Fruit fly (Drosophila melanogaster) whole organism, prepupa: ENCODE results near the gene Rpt6.

Source experiments
- CG10631 ChIP-seq: fragments of 200-800 bp; sonication (Bioruptor generic); optimal IDR thresholded peaks from 2 replicates; lab custom pipeline; 2016; ENCODE audit warnings: missing biosample characterization, missing genetic modification characterization
- CG11294 ChIP-seq: fragments of 200-800 bp; sonication (Bioruptor generic); IDR thresholded peaks from 2 replicates; pipeline ENCODE4 v1.3.6; 2022; ENCODE audit warnings: missing biosample characterization, missing genetic modification characterization
- CG11762 ChIP-seq: fragments of 200-800 bp; sonication (Bioruptor generic); optimal IDR thresholded peaks from 3 replicates; lab custom pipeline; 2016; ENCODE audit warnings: missing biosample characterization, missing genetic modification characterization; ENCODE audit not compliant: insufficient read depth
- CG11902 ChIP-seq: fragments of 200-800 bp; sonication (Bioruptor generic); optimal IDR thresholded peaks from 3 replicates; lab custom pipeline; 2016; ENCODE audit warnings: missing biosample characterization, missing genetic modification characterization
- CG15336 ChIP-seq: fragments of 200-800 bp; sonication (Bioruptor generic); IDR thresholded peaks from 2 replicates; pipeline ENCODE4 v1.3.6; 2022; ENCODE audit warnings: missing biosample characterization, missing genetic modification characterization
- CG1621 ChIP-seq: fragments of 200-800 bp; sonication (Bioruptor generic); optimal IDR thresholded peaks from 3 replicates; lab custom pipeline; 2018; ENCODE audit warnings: missing biosample characterization, mild to moderate bottlenecking, missing genetic modification characterization
- CG16779 ChIP-seq: fragments of 200-800 bp; sonication (Bioruptor generic); optimal IDR thresholded peaks from 3 replicates; lab custom pipeline; 2017; ENCODE audit warnings: missing biosample characterization, mild to moderate bottlenecking, missing genetic modification characterization
- CG31627 ChIP-seq: fragments of 200-800 bp; sonication (Bioruptor generic); optimal IDR thresholded peaks from 3 replicates; lab custom pipeline; 2016; ENCODE audit warnings: missing biosample characterization, missing genetic modification characterization
- CG32006 ChIP-seq: fragments of 200-800 bp; sonication (Bioruptor generic); optimal IDR thresholded peaks from 3 replicates; lab custom pipeline; 2017; ENCODE audit warnings: missing biosample characterization, mild to moderate bottlenecking, missing genetic modification characterization
- CG34406 ChIP-seq: fragments of 200-800 bp; sonication (Bioruptor generic); optimal IDR thresholded peaks from 3 replicates; lab custom pipeline; 2016; ENCODE audit warnings: missing biosample characterization, missing genetic modification characterization
- CG3919 ChIP-seq: fragments of 200-800 bp; sonication (Bioruptor generic); optimal IDR thresholded peaks from 3 replicates; lab custom pipeline; 2016; ENCODE audit warnings: missing biosample characterization, missing genetic modification characterization
- CG4318 ChIP-seq: fragments of 200-800 bp; sonication (Bioruptor generic); optimal IDR thresholded peaks from 3 replicates; lab custom pipeline; 2017; ENCODE audit warnings: missing biosample characterization, mild to moderate bottlenecking, missing genetic modification characterization
- CG6163 ChIP-seq: fragments of 200-800 bp; sonication (Bioruptor generic); IDR thresholded peaks from 3 replicates; pipeline ENCODE4 v1.3.6; 2022; ENCODE audit warnings: missing biosample characterization, missing genetic modification characterization
- CG6276 ChIP-seq: fragments of 200-800 bp; sonication (Bioruptor generic); optimal IDR thresholded peaks from 2 replicates; lab custom pipeline; 2017; ENCODE audit warnings: missing biosample characterization, mild to moderate bottlenecking, missing genetic modification characterization
- CG6792 ChIP-seq: fragments of 200-800 bp; sonication (Bioruptor generic); optimal IDR thresholded peaks from 3 replicates; lab custom pipeline; 2016; ENCODE audit warnings: missing biosample characterization, missing genetic modification characterization
- CG6808 ChIP-seq: fragments of 200-800 bp; sonication (Bioruptor generic); optimal IDR thresholded peaks from 3 replicates; lab custom pipeline; 2017; ENCODE audit warnings: missing biosample characterization, missing genetic modification characterization, mild to moderate bottlenecking, moderate library complexity, missing genetic modification reagents
- CG7368 ChIP-seq: fragments of 200-800 bp; sonication (Bioruptor generic); optimal IDR thresholded peaks from 3 replicates; lab custom pipeline; 2016; ENCODE audit warnings: missing biosample characterization, missing genetic modification characterization
- CG8119 ChIP-seq: fragments of 200-800 bp; sonication (Bioruptor generic); IDR thresholded peaks from 3 replicates; pipeline ENCODE4 v1.3.6; 2022; ENCODE audit warnings: missing biosample characterization, missing genetic modification characterization
- CG8319 ChIP-seq: fragments of 200-800 bp; sonication (Bioruptor generic); optimal IDR thresholded peaks from 3 replicates; lab custom pipeline; 2016; ENCODE audit warnings: missing biosample characterization, missing genetic modification characterization
- CG9139 ChIP-seq: fragments of 200-800 bp; sonication (Bioruptor generic); optimal IDR thresholded peaks from 3 replicates; lab custom pipeline; 2017; ENCODE audit warnings: missing biosample characterization, mild to moderate bottlenecking, missing genetic modification characterization
- Eip75B ChIP-seq: fragments of 200-800 bp; sonication (Bioruptor generic); optimal IDR thresholded peaks from 3 replicates; lab custom pipeline; 2016; ENCODE audit warnings: missing biosample characterization, missing genetic modification characterization
- Eip78C ChIP-seq: fragments of 200-800 bp; sonication (Bioruptor generic); peaks from one replicate; lab custom pipeline; 2016; ENCODE audit warnings: missing biosample characterization, missing genetic modification characterization
- Eip93F ChIP-seq: fragments of 200-800 bp; sonication (Bioruptor generic); optimal IDR thresholded peaks from 2 replicates; lab custom pipeline; 2016; ENCODE audit warnings: missing biosample characterization, mild to moderate bottlenecking, missing genetic modification characterization
- Hr39 ChIP-seq: fragments of 200-800 bp; sonication (Bioruptor generic); optimal IDR thresholded peaks from 2 replicates; lab custom pipeline; 2016; ENCODE audit warnings: missing biosample characterization, missing genetic modification characterization
- Hr4 ChIP-seq: fragments of 200-800 bp; sonication (Bioruptor generic); optimal IDR thresholded peaks from 3 replicates; lab custom pipeline; 2016; ENCODE audit warnings: missing biosample characterization, missing genetic modification characterization
- Lpt ChIP-seq: fragments of 200-800 bp; sonication (Bioruptor generic); optimal IDR thresholded peaks from 3 replicates; lab custom pipeline; 2016; ENCODE audit warnings: missing biosample characterization, missing genetic modification characterization
- Met ChIP-seq: fragments of 200-800 bp; sonication (Bioruptor generic); optimal IDR thresholded peaks from 3 replicates; lab custom pipeline; 2016; ENCODE audit warnings: missing biosample characterization, missing genetic modification characterization
- Sox102F ChIP-seq: fragments of 200-800 bp; sonication (Bioruptor generic); optimal IDR thresholded peaks from 2 replicates; lab custom pipeline; 2016; ENCODE audit warnings: missing biosample characterization, mild to moderate bottlenecking, missing genetic modification characterization
- achi ChIP-seq: fragments of 200-800 bp; sonication (Bioruptor generic); optimal IDR thresholded peaks from 3 replicates; lab custom pipeline; 2016; ENCODE audit warnings: missing biosample characterization, missing genetic modification characterization
- acj6 ChIP-seq: fragments of 200-800 bp; sonication (Bioruptor generic); optimal IDR thresholded peaks from 3 replicates; lab custom pipeline; 2016; ENCODE audit warnings: missing biosample characterization, missing genetic modification characterization
- cyc ChIP-seq: fragments of 200-800 bp; sonication (Bioruptor generic); optimal IDR thresholded peaks from 3 replicates; lab custom pipeline; 2016; ENCODE audit warnings: missing biosample characterization, missing genetic modification characterization
- dsx ChIP-seq: fragments of 200-800 bp; optimal IDR thresholded peaks from 3 replicates; lab custom pipeline; 2019; ENCODE audit warnings: missing biosample characterization, mild to moderate bottlenecking, missing genetic modification characterization, moderate library complexity; ENCODE audit not compliant: poor library complexity, severe bottlenecking
- eg ChIP-seq: fragments of 200-800 bp; sonication (Bioruptor generic); IDR thresholded peaks from 3 replicates; pipeline ENCODE4 v1.3.6; 2022; ENCODE audit warnings: missing biosample characterization, missing genetic modification characterization
- esn ChIP-seq: fragments of 200-800 bp; sonication (Bioruptor generic); optimal IDR thresholded peaks from 2 replicates; lab custom pipeline; 2016; ENCODE audit warnings: missing biosample characterization, mild to moderate bottlenecking, missing genetic modification characterization, moderate library complexity
- fd59A ChIP-seq: fragments of 200-800 bp; sonication (Bioruptor generic); optimal IDR thresholded peaks from 2 replicates; lab custom pipeline; 2017; ENCODE audit warnings: missing biosample characterization, mild to moderate bottlenecking, missing genetic modification characterization, missing genetic modification reagents
- fd85E ChIP-seq: fragments of 200-800 bp; sonication (Bioruptor generic); optimal IDR thresholded peaks from 3 replicates; lab custom pipeline; 2016; ENCODE audit warnings: missing biosample characterization, missing genetic modification characterization
- fkh ChIP-seq: fragments of 200-800 bp; sonication (Bioruptor generic); optimal IDR thresholded peaks from 3 replicates; lab custom pipeline; 2017; ENCODE audit warnings: missing biosample characterization, mild to moderate bottlenecking, missing genetic modification characterization, moderate library complexity
- lz ChIP-seq: fragments of 200-800 bp; sonication (Bioruptor generic); optimal IDR thresholded peaks from 3 replicates; lab custom pipeline; 2016; ENCODE audit warnings: missing biosample characterization, missing genetic modification characterization
- pdm3 ChIP-seq: fragments of 200-800 bp; sonication (Bioruptor generic); optimal IDR thresholded peaks from 3 replicates; lab custom pipeline; 2016; ENCODE audit warnings: missing biosample characterization, missing genetic modification characterization
- ss ChIP-seq, 2 experiments: fragments of 200-800 bp; sonication (Bioruptor generic); optimal IDR thresholded peaks; 2 replicates in 1 of 2; 3 replicates in 1 of 2; lab custom pipeline; 2017 to 2018; ENCODE audit warnings: mild to moderate bottlenecking in 2 of 2, missing biosample characterization in 2 of 2, missing genetic modification characterization in 2 of 2, moderate library complexity in 1 of 2
- svp ChIP-seq: fragments of 200-800 bp; sonication (Bioruptor generic); peaks from one replicate; lab custom pipeline; 2016; ENCODE audit warnings: missing biosample characterization, missing genetic modification characterization
- topi ChIP-seq: fragments of 200-800 bp; sonication (Bioruptor generic); optimal IDR thresholded peaks from 3 replicates; lab custom pipeline; 2016; ENCODE audit warnings: missing biosample characterization, missing genetic modification characterization
- vri ChIP-seq: fragments of 200-800 bp; sonication (Bioruptor generic); optimal IDR thresholded peaks from 3 replicates; lab custom pipeline; 2016; ENCODE audit warnings: missing biosample characterization, mild to moderate bottlenecking, missing genetic modification characterization

The Rpt6 gene

DNA sequence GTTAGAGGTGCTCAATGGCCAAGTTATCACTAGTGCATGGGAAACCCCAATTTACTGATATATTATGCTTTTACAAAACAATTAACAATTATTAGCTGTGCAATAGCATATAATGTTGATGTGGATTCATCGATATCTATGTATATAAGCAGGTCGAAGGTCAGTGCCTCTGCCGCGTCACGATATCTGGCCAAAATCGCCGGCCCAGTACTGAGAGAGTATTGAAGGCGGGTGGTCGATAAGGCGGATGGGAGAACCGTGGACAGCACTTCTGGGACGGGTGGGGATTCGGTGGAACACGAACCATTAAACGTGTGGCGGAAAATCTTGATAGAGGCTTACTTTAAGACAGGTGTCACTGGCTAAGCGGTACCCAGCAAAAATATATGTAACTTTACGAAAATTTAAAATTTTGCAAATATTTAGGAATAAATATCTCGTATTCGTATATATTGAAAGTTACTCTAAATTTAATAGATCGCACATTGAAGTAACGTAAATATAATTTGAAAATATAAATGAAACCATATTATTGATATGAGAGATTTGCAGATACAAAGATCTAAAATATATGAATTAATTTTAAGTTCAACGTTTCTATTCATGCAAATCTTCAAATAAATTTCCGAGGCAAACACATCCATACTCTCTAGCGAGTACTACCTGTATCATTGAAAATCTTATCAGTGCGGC lies 6.6 kb downstream of the Rpt6 start (continued):
- TF ChIP-seq CG8119 (GFP tag; lab: Robert Waterston, UW): no peak
- TF ChIP-seq CG4318 (GFP tag; lab: Kevin White, UChicago): no peak
- TF ChIP-seq acj6 (GFP tag; lab: Kevin White, UChicago): no peak
- peak; percentile 26 for TF ChIP-seq CG3919
- TF ChIP-seq CG6163: no peak
- TF ChIP-seq fd59A: no peak
- TF ChIP-seq pdm3: no peak
- TF ChIP-seq svp (GFP tag; lab: Kevin White, UChicago): peak; percentile 79
- TF ChIP-seq dsx (GFP tag; lab: Kevin White, UChicago): no peak
- TF ChIP-seq CG6808 (GFP tag; lab: Kevin White, UChicago): no peak
- peak; percentile 19 for TF ChIP-seq CG11762
- TF ChIP-seq CG15336: peak; percentile 18; the same call in 1 of the 2 replicates
- TF ChIP-seq CG16779: no peak
- TF ChIP-seq CG6792 (GFP tag; lab: Kevin White, UChicago): no peak
- TF ChIP-seq CG11294: no peak; the same call in 1 of the 2 replicates
- TF ChIP-seq esn (GFP tag; lab: Kevin White, UChicago): no peak
- TF ChIP-seq Hr4 (GFP tag; lab: Kevin White, UChicago): no peak
- TF ChIP-seq achi (GFP tag; lab: Kevin White, UChicago): no peak
- TF ChIP-seq Eip93F (GFP tag; lab: Kevin White, UChicago): no peak
- no peak for TF ChIP-seq Eip78C (GFP tag; lab: Kevin White, UChicago)
- TF ChIP-seq vri (GFP tag; lab: Kevin White, UChicago): no peak
- peak; percentile 22 for TF ChIP-seq CG11902 (GFP tag; lab: Kevin White, UChicago)
- TF ChIP-seq topi (GFP tag; lab: Kevin White, UChicago): peak; percentile 49
- TF ChIP-seq, all 60 proteins: peak for 17

dm6 chrX:21323171-21323695 lies 7.4 kb downstream of the Rpt6 start:
- TF ChIP-seq svp (GFP tag; lab: Kevin White, UChicago): peak; percentile 63
- peak; percentile 24; the same call in 2 of the 3 replicates for TF ChIP-seq CG6163
- TF ChIP-seq CG15336: 0 out of 2 replicates have a peak, but pooled peaks have one; percentile 7
- no peak for TF ChIP-seq Sox102F (GFP tag; lab: Kevin White, UChicago)
- peak; percentile 39 for TF ChIP-seq CG1621 (tag; lab: Kevin White, UChicago)
- peak; percentile 43 for TF ChIP-seq Eip78C (GFP tag; lab: Kevin White, UChicago)
- no peak for TF ChIP-seq pdm3
- no peak for TF ChIP-seq acj6 (GFP tag; lab: Kevin White, UChicago)
- TF ChIP-seq ss (GFP tag; optimal IDR thresholded peaks at IDR 0.05; lab: Kevin White, UChicago): peak; percentile 27 to 36

- TF ChIP-seq CG11294 (no peak), CG9139 (GFP tag; lab: Kevin White, UChicago) (no peak), CG8319 (no peak), CG6163 (0 out of 3 replicates have a peak, but pooled peaks have one; percentile 6), fd85E (GFP tag; lab: Kevin White, UChicago) (no peak), Sox102F (GFP tag; lab: Kevin White, UChicago) (no peak), CG11902 (GFP tag; lab: Kevin White, UChicago) (no peak), CG7368 (no peak), achi (GFP tag; lab: Kevin White, UChicago) (peak; percentile 0), CG4318 (GFP tag; lab: Kevin White, UChicago) (no peak), Lpt (GFP tag; lab: Kevin White, UChicago) (no peak), CG34406 (GFP tag; lab: Kevin White, UChicago) (no peak), Eip78C (GFP tag; lab: Kevin White, UChicago) (peak; percentile 35), CG6276 (GFP tag; lab: Kevin White, UChicago) (no peak), fkh (GFP tag; lab: Kevin White, UChicago) (peak; percentile 74), CG15336 (0 out of 2 replicates have a peak, but pooled peaks have one; percentile 22), Met (GFP tag; lab: Kevin White, UChicago) (no peak), CG32006 (GFP tag; lab: Kevin White, UChicago) (no peak), CG6808 (GFP tag; lab: Kevin White, UChicago) (no peak), CG10631 (GFP tag; lab: Kevin White, UChicago) (no peak), Eip93F (GFP tag; lab: Kevin White, UChicago) (no peak), CG1621 (tag; lab: Kevin White, UChicago) (no peak), eg (GFP tag; lab: Robert Waterston, UW) (no peak), Hr39 (GFP tag; lab: Kevin White, UChicago) (no peak), esn (GFP tag; lab: Kevin White, UChicago) (no peak), cyc (GFP tag; lab: Kevin White, UChicago) (no peak), Eip75B (GFP tag; lab: Kevin White, UChicago) (no peak), lz (GFP tag; lab: Kevin White, UChicago) (no peak), CG31627 (GFP tag; lab: Kevin White, UChicago) (peak; percentile 9)
Measured at dm6 chrX:21323933-21324688, 8.3 kb downstream of the Rpt6 start, which contains the start of the genes Dd and CG1486. Gene Dd, minus strand, starts transcription at chrX:21324009. Gene CG1486, plus strand, starts transcription at chrX:21324046.
